Fruit fly (Drosophila melanogaster) whole organism, embryonic: ENCODE measurements around the gene CG14341.

Experiments
- C15 ChIP-seq: fragments of 200-800 bp; sonication (Bioruptor generic); IDR thresholded peaks from 3 replicates; pipeline ENCODE4 v1.3.6; 2022; ENCODE audit warnings: missing biosample characterization, missing genetic modification characterization
- CG10274 ChIP-seq: fragments of 200-800 bp; sonication (Bioruptor generic); optimal IDR thresholded peaks from 3 replicates; lab custom pipeline; 2017; ENCODE audit warnings: missing biosample characterization, mild to moderate bottlenecking, missing genetic modification characterization
- CG10366 ChIP-seq: fragments of 200-800 bp; sonication (Bioruptor generic); IDR thresholded peaks from 2 replicates; pipeline ENCODE4 v1.3.6; 2022; ENCODE audit warnings: missing biosample characterization, missing genetic modification characterization
- CG10979 ChIP-seq: fragments of 200-800 bp; sonication (Bioruptor generic); optimal IDR thresholded peaks from 2 replicates; lab custom pipeline; 2018; ENCODE audit warnings: missing biosample characterization, mild to moderate bottlenecking, missing genetic modification characterization, moderate library complexity
- CG11398 ChIP-seq: fragments of 200-800 bp; sonication (Bioruptor generic); optimal IDR thresholded peaks from 2 replicates; lab custom pipeline; 2016; ENCODE audit warnings: missing biosample characterization, missing genetic modification characterization
- CG11504 ChIP-seq: fragments of 200-800 bp; sonication (Bioruptor generic); optimal IDR thresholded peaks from 3 replicates; lab custom pipeline; 2019; ENCODE audit warnings: missing biosample characterization, mild to moderate bottlenecking, missing genetic modification characterization, moderate library complexity
- CG12071 ChIP-seq: fragments of 200-800 bp; sonication (Bioruptor generic); optimal IDR thresholded peaks from 3 replicates; lab custom pipeline; 2018; ENCODE audit warnings: missing biosample characterization, mild to moderate bottlenecking, missing genetic modification characterization
- CG12104 ChIP-seq: fragments of 200-800 bp; sonication (Bioruptor generic); optimal IDR thresholded peaks from 3 replicates; lab custom pipeline; 2016; ENCODE audit warnings: missing biosample characterization, missing genetic modification characterization
- CG14014 ChIP-seq: fragments of 200-800 bp; sonication (Bioruptor generic); IDR thresholded peaks from 2 replicates; pipeline ENCODE4 v1.3.6; 2022; ENCODE audit warnings: missing biosample characterization, missing genetic modification characterization
- CG15514 ChIP-seq: fragments of 200-800 bp; sonication (Bioruptor generic); optimal IDR thresholded peaks from 3 replicates; lab custom pipeline; 2017; ENCODE audit warnings: missing biosample characterization, missing genetic modification characterization, mild to moderate bottlenecking, moderate library complexity, missing genetic modification reagents
- CG16863 ChIP-seq: fragments of 200-800 bp; sonication (Bioruptor generic); optimal IDR thresholded peaks from 3 replicates; lab custom pipeline; 2016; ENCODE audit warnings: missing biosample characterization, missing genetic modification characterization
- CG17186 ChIP-seq: fragments of 200-800 bp; sonication (Bioruptor generic); optimal IDR thresholded peaks from 3 replicates; lab custom pipeline; 2017; ENCODE audit warnings: missing biosample characterization, missing genetic modification reagents, missing genetic modification characterization
- CG18476 ChIP-seq: fragments of 200-800 bp; sonication (Bioruptor generic); optimal IDR thresholded peaks from 2 replicates; lab custom pipeline; 2016; ENCODE audit warnings: missing biosample characterization, mild to moderate bottlenecking, missing genetic modification characterization
- CG2116 ChIP-seq: fragments of 200-800 bp; sonication (Bioruptor generic); optimal IDR thresholded peaks from 3 replicates; lab custom pipeline; 2018; ENCODE audit warnings: missing biosample characterization, mild to moderate bottlenecking, missing genetic modification characterization
- CG2678 ChIP-seq: fragments of 200-800 bp; sonication (Bioruptor generic); optimal IDR thresholded peaks from 3 replicates; lab custom pipeline; 2019; ENCODE audit warnings: missing biosample characterization, mild to moderate bottlenecking, missing genetic modification characterization, moderate library complexity
- CG30020 ChIP-seq: fragments of 200-800 bp; optimal IDR thresholded peaks from 2 replicates; lab custom pipeline; 2019; ENCODE audit warnings: missing biosample characterization, mild to moderate bottlenecking, missing genetic modification characterization, moderate library complexity
- CG33213 ChIP-seq: fragments of 200-800 bp; sonication (Bioruptor generic); optimal IDR thresholded peaks from 3 replicates; lab custom pipeline; 2016; ENCODE audit warnings: missing biosample characterization, missing genetic modification characterization
- CG3995 ChIP-seq: fragments of 200-800 bp; sonication (Bioruptor generic); optimal IDR thresholded peaks from 3 replicates; lab custom pipeline; 2016; ENCODE audit warnings: missing biosample characterization, missing genetic modification characterization
- CG6254 ChIP-seq: fragments of 200-800 bp; sonication (Bioruptor generic); optimal IDR thresholded peaks from 3 replicates; lab custom pipeline; 2017; ENCODE audit warnings: mild to moderate bottlenecking, missing biosample characterization, missing genetic modification reagents, missing genetic modification characterization
- CG6689 ChIP-seq: fragments of 200-800 bp; sonication (Bioruptor generic); IDR thresholded peaks from 2 replicates; pipeline ENCODE4 v1.3.6; 2022; ENCODE audit warnings: missing biosample characterization, missing genetic modification characterization
- CG6791 ChIP-seq: fragments of 200-800 bp; sonication (Bioruptor generic); IDR thresholded peaks from 3 replicates; pipeline ENCODE4 v1.3.6; 2022; ENCODE audit warnings: missing biosample characterization, missing genetic modification characterization; ENCODE audit not compliant: partially characterized antibody
- CG7963 ChIP-seq: fragments of 200-800 bp; sonication (Bioruptor generic); IDR thresholded peaks from 3 replicates; pipeline ENCODE4 v1.3.6; 2022; ENCODE audit warnings: missing biosample characterization, missing genetic modification characterization; ENCODE audit not compliant: partially characterized antibody
- CG8765 ChIP-seq: fragments of 200-800 bp; sonication (Bioruptor generic); IDR thresholded peaks from 2 replicates; pipeline ENCODE4 v1.3.6; 2022; ENCODE audit warnings: missing biosample characterization, missing genetic modification characterization
- CG9797 ChIP-seq: fragments of 200-800 bp; sonication (Bioruptor generic); optimal IDR thresholded peaks from 3 replicates; lab custom pipeline; 2018; ENCODE audit warnings: missing biosample characterization, mild to moderate bottlenecking, missing genetic modification characterization
- CTCF ChIP-seq: fragments of 200-800 bp; sonication (Bioruptor generic); optimal IDR thresholded peaks from 2 replicates; lab custom pipeline; 2017; ENCODE audit warnings: missing biosample characterization, mild to moderate bottlenecking, missing genetic modification characterization, moderate library complexity
- Doc3 ChIP-seq: fragments of 200-800 bp; sonication (Bioruptor generic); IDR thresholded peaks from 3 replicates; pipeline ENCODE4 v1.3.6; 2022; ENCODE audit warnings: missing biosample characterization, missing genetic modification characterization; ENCODE audit not compliant: partially characterized antibody
- Dref ChIP-seq: fragments of 200-800 bp; sonication (Bioruptor generic); IDR thresholded peaks from 2 replicates; pipeline ENCODE4 v1.3.6; 2022; ENCODE audit warnings: missing biosample characterization, missing genetic modification characterization
- ERR ChIP-seq: fragments of 200-800 bp; sonication (Bioruptor generic); optimal IDR thresholded peaks from 2 replicates; lab custom pipeline; 2016; ENCODE audit warnings: missing biosample characterization, missing genetic modification characterization
- Fer3 ChIP-seq: fragments of 200-800 bp; sonication (Bioruptor generic); optimal IDR thresholded peaks from 2 replicates; lab custom pipeline; 2018; ENCODE audit warnings: missing biosample characterization, mild to moderate bottlenecking, missing genetic modification characterization, moderate library complexity
- HLH4C ChIP-seq: fragments of 200-800 bp; sonication (Bioruptor generic); IDR thresholded peaks from 3 replicates; pipeline ENCODE4 v1.3.6; 2022; ENCODE audit warnings: missing biosample characterization, missing genetic modification characterization; ENCODE audit not compliant: partially characterized antibody
- MESR4 ChIP-seq: fragments of 200-800 bp; sonication (Bioruptor generic); optimal IDR thresholded peaks from 2 replicates; lab custom pipeline; 2018; ENCODE audit warnings: missing biosample characterization, mild to moderate bottlenecking, missing genetic modification characterization, moderate library complexity
- Med ChIP-seq: fragments of 200-800 bp; sonication (Bioruptor generic); peaks from one replicate; lab custom pipeline; 2016; ENCODE audit warnings: missing biosample characterization, missing genetic modification characterization, mild to moderate bottlenecking, inconsistent platforms, moderate library complexity
- Nf-YC ChIP-seq: fragments of 200-800 bp; optimal IDR thresholded peaks from 3 replicates; lab custom pipeline; 2019; ENCODE audit warnings: missing biosample characterization, mild to moderate bottlenecking, missing genetic modification characterization, moderate library complexity
- Ravus ChIP-seq: fragments of 200-800 bp; sonication (Bioruptor generic); IDR thresholded peaks from 2 replicates; pipeline ENCODE4 v1.3.6; 2022; ENCODE audit warnings: missing biosample characterization, missing genetic modification characterization
- Stat92E ChIP-seq, 3 experiments: fragments of >200 bp in 2 of 3; fragments of 200-800 bp in 1 of 3; sonication (Bioruptor generic) in 1 of 3; optimal IDR thresholded peaks; 2 replicates each; lab custom pipeline; 2017 to 2019; ENCODE audit warnings: missing biosample characterization in 3 of 3, missing genetic modification characterization in 3 of 3, mild to moderate bottlenecking in 1 of 3, moderate library complexity in 1 of 3
- Taf1 ChIP-seq: fragments of 200-800 bp; sonication (Bioruptor generic); IDR thresholded peaks from 2 replicates; pipeline ENCODE4 v1.3.6; 2022; ENCODE audit warnings: missing biosample characterization, missing genetic modification characterization
- bbx ChIP-seq: fragments of 200-800 bp; sonication (Bioruptor generic); IDR thresholded peaks from 2 replicates; pipeline ENCODE4 v1.3.6; 2022; ENCODE audit warnings: missing biosample characterization, missing genetic modification characterization; ENCODE audit not compliant: partially characterized antibody
- crc ChIP-seq: fragments of 200-800 bp; sonication (Bioruptor generic); optimal IDR thresholded peaks from 2 replicates; lab custom pipeline; 2016; ENCODE audit warnings: missing biosample characterization, missing genetic modification characterization
- ewg ChIP-seq: fragments of 200-800 bp; sonication (Bioruptor generic); optimal IDR thresholded peaks from 3 replicates; lab custom pipeline; 2017; ENCODE audit warnings: mild to moderate bottlenecking, missing biosample characterization, missing genetic modification reagents, missing genetic modification characterization
- ftz-f1 ChIP-seq: fragments of 200-800 bp; sonication (Bioruptor generic); optimal IDR thresholded peaks from 2 replicates; lab custom pipeline; 2016; ENCODE audit warnings: missing biosample characterization, missing genetic modification characterization
- gfzf ChIP-seq: fragments of 200-800 bp; sonication (Bioruptor generic); optimal IDR thresholded peaks from 2 replicates; lab custom pipeline; 2016; ENCODE audit warnings: missing biosample characterization, mild to moderate bottlenecking, missing genetic modification characterization, moderate library complexity
- gro ChIP-seq: fragments of 200-800 bp; sonication (Bioruptor generic); optimal IDR thresholded peaks from 2 replicates; lab custom pipeline; 2016; ENCODE audit warnings: missing biosample characterization, missing genetic modification characterization
- nerfin-2 ChIP-seq: fragments of 200-800 bp; sonication (Bioruptor generic); IDR thresholded peaks from 2 replicates; pipeline ENCODE4 v1.3.6; 2022; ENCODE audit warnings: missing biosample characterization, missing genetic modification characterization; ENCODE audit not compliant: partially characterized antibody
- psq ChIP-seq: fragments of 200-800 bp; sonication (Bioruptor generic); optimal IDR thresholded peaks from 2 replicates; lab custom pipeline; 2017; ENCODE audit warnings: missing biosample characterization, missing genetic modification characterization
- ranshi ChIP-seq: fragments of 200-800 bp; sonication (Bioruptor generic); IDR thresholded peaks from 2 replicates; pipeline ENCODE4 v1.3.6; 2022; ENCODE audit warnings: missing biosample characterization, missing genetic modification characterization
- row ChIP-seq: fragments of 200-800 bp; sonication (Bioruptor generic); IDR thresholded peaks from 3 replicates; pipeline ENCODE4 v1.3.6; 2022; ENCODE audit warnings: missing biosample characterization, missing genetic modification characterization
- sna ChIP-seq: fragments of 200-800 bp; sonication (Bioruptor generic); IDR thresholded peaks from 2 replicates; pipeline ENCODE4 v1.3.6; 2022; ENCODE audit warnings: missing biosample characterization, missing genetic modification characterization; ENCODE audit not compliant: partially characterized antibody
- unc-4 ChIP-seq: fragments of 200-800 bp; sonication (Bioruptor generic); IDR thresholded peaks from 2 replicates; pipeline ENCODE4 v1.3.6; 2022; ENCODE audit warnings: missing biosample characterization, missing genetic modification characterization; ENCODE audit not compliant: partially characterized antibody
- vnd ChIP-seq: fragments of 200-800 bp; sonication (Bioruptor generic); IDR thresholded peaks from 3 replicates; pipeline ENCODE4 v1.3.6; 2022; ENCODE audit warnings: missing biosample characterization, missing genetic modification characterization; ENCODE audit not compliant: partially characterized antibody

CG14341 gene

DNA sequence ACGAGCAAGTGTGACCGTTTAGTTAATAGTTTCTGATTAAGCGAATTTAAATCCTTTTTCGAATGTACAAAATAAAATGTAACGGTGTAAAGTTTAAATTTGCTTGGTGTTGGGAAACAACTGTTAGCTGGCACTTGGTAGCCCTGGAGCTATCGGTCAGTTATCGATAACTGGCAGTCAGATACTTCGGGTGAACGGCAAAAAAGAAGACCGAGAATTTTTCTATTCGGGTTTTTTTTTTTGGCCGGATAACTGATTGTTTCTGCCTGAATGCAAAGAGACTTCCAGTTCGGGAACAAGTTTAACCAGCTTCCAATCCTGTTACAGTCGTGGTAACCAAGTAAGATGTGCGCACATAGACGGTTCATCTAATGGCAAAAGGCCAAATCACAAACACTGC lies 11.2 kb downstream of the CG14341 start, which contains the start of gene CG4896 (continued):
- TF ChIP-seq Taf1 (GFP tag; lab: Robert Waterston, UW) = no peak
- no peak for TF ChIP-seq crc
- TF ChIP-seq ranshi (GFP tag; lab: Robert Waterston, UW) = no peak
- peak; percentile 21 for TF ChIP-seq gro (GFP tag; lab: Kevin White, UChicago)
- no peak for TF ChIP-seq CG11398 (GFP tag; lab: Kevin White, UChicago)
- TF ChIP-seq CG16863 (GFP tag; lab: Kevin White, UChicago) = no peak
- no peak for TF ChIP-seq ewg
- no peak for TF ChIP-seq CTCF (GFP tag; lab: Kevin White, UChicago)
- TF ChIP-seq Ravus (GFP tag; lab: Robert Waterston, UW) = no peak
- no peak for TF ChIP-seq CG8765
- no peak for TF ChIP-seq CG10274 (GFP tag; lab: Kevin White, UChicago)
- TF ChIP-seq CG2116 (GFP tag; lab: Kevin White, UChicago) = peak; percentile 57
- no peak for TF ChIP-seq CG14014
- peak; percentile 66; the same call in 2 of the 3 replicates for TF ChIP-seq CG7963 (GFP tag; lab: Robert Waterston, UW)
- peak; percentile 74 for TF ChIP-seq MESR4 (GFP tag; lab: Kevin White, UChicago)
- TF ChIP-seq row = peak; percentile 27; the same call in 1 of the 3 replicates
- TF ChIP-seq Fer3 = no peak
- no peak for TF ChIP-seq CG10366
- TF ChIP-seq CG12071 (GFP tag; lab: Kevin White, UChicago) = no peak
- peak; percentile 18 for TF ChIP-seq CG33213

DNA sequence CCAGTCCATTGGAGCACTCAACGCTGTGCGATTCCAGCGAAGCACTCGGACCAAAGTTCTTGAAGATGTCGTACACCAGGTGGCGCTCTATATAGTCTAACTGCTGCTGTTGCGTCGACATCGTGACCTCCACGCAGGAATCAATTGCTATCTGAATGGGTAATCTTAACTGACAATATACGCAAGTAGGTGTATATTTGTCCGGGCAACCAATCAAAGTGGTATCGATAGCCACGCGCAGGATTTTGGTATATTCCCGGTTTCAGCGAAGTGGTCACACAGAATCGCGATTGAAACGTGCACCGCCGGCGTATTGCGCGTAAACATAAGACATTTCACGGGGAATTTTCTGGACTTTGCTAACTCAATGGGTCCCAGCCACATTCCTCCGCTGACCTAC lies 17.5 kb downstream of the CG14341 start, which contains the start of the genes CG5126 and Tgt:
CG5126 (minus strand) TSS at position 222 of the 400 bp plus-strand sequence.
Tgt (plus strand) TSS at position 267 of the 400 bp plus-strand sequence.
- TF ChIP-seq CG6791 (GFP tag; lab: Robert Waterston, UW) (peak; percentile 56; the same call in 1 of the 3 replicates), CG9797 (GFP tag; lab: Kevin White, UChicago) (peak; percentile 63), Dref (peak; percentile 69), CG15514 (GFP tag; lab: Kevin White, UChicago) (peak; percentile 79), CG18476 (GFP tag; lab: Kevin White, UChicago) (no peak), CG6689 (no peak), CG2116 (GFP tag; lab: Kevin White, UChicago) (peak; percentile 68), sna (GFP tag; lab: Robert Waterston, UW) (peak; percentile 44; the same call in 1 of the 2 replicates), CG17186 (GFP tag; lab: Kevin White, UChicago) (peak; percentile 45), CG6254 (GFP tag; lab: Kevin White, UChicago) (no peak), Med (peak; percentile 60), CG2678 (tag; lab: Kevin White, UChicago) (no peak), nerfin-2 (GFP tag; lab: Robert Waterston, UW) (peak; percentile 25; the same call in 1 of the 2 replicates), bbx (GFP tag; lab: Robert Waterston, UW) (peak; percentile 55; the same call in 1 of the 2 replicates), C15 (GFP tag; lab: Robert Waterston, UW) (no peak), CG11504 (tag; lab: Kevin White, UChicago) (no peak), ERR (GFP tag; lab: Kevin White, UChicago) (peak; percentile 9), CG12104 (GFP tag; lab: Kevin White, UChicago) (no peak), HLH4C (peak; percentile 37; the same call in 1 of the 3 replicates), CG3995 (peak; percentile 89), psq (GFP tag; lab: Kevin White, UChicago) (no peak), gfzf (peak; percentile 80), CG10979 (peak; percentile 54), vnd (GFP tag; lab: Robert Waterston, UW) (0 out of 3 replicates have a peak, but pooled peaks have one; percentile 35), Stat92E (GFP tag; optimal IDR thresholded peaks at IDR 0.05; lab: Kevin White, UChicago) (no peak), CG7963 (GFP tag; lab: Robert Waterston, UW) (peak; percentile 47; the same call in 2 of the 3 replicates), MESR4 (GFP tag; lab: Kevin White, UChicago) (peak; percentile 55), Nf-YC (tag; lab: Kevin White, UChicago) (no peak), unc-4 (GFP tag; lab: Robert Waterston, UW) (peak; percentile 65), Doc3 (GFP tag; lab: Robert Waterston, UW) (0 out of 3 replicates have a peak, but pooled peaks have one; percentile 36), ftz-f1 (GFP tag; lab: Kevin White, UChicago) (peak; percentile 63), CG30020 (tag; lab: Kevin White, UChicago) (no peak)
